Worm (Caenorhabditis elegans) whole organism, L3 larva: ENCODE measurements around the gene sri-30.
A peak's percentile ranks its signal among the peaks of the same experiment; 100 is the strongest.
"Not testable (repeated sequence)": the region's sequence is repeated elsewhere in the genome, so short reads cannot be mapped to it uniquely, and the experiment has no call there.

ENCODE experiments used
- R02D3.7 ChIP-seq: fragments of 150-350 bp; optimal IDR thresholded peaks from 2 replicates; lab custom pipeline; 2014; ENCODE audit warnings: missing biosample characterization, missing genetic modification characterization
- aly-2 ChIP-seq: fragments of 150-350 bp; optimal IDR thresholded peaks from 2 replicates; lab custom pipeline; 2014; ENCODE audit warnings: missing biosample characterization, missing genetic modification characterization
- ama-1 ChIP-seq: fragments of 150-350 bp; optimal IDR thresholded peaks from 2 replicates; lab custom pipeline; 2018
- ceh-9 ChIP-seq: sonication (generic microtip); optimal IDR thresholded peaks from 2 replicates; lab custom pipeline; 2018; ENCODE audit warnings: missing biosample characterization, missing genetic modification characterization
- daf-12 ChIP-seq: fragments of 150-350 bp; optimal IDR thresholded peaks from 2 replicates; lab custom pipeline; 2014; ENCODE audit warnings: missing biosample characterization, missing genetic modification reagents, missing genetic modification characterization
- egl-5 ChIP-seq: fragments of 150-350 bp; optimal IDR thresholded peaks from 2 replicates; lab custom pipeline; 2017; ENCODE audit warnings: missing biosample characterization, missing genetic modification reagents, missing genetic modification characterization, inconsistent platforms
- elt-1 ChIP-seq: fragments of 150-350 bp; optimal IDR thresholded peaks from 2 replicates; lab custom pipeline; 2014; ENCODE audit warnings: missing biosample characterization, missing genetic modification characterization
- elt-2 ChIP-seq: sonication (generic microtip); optimal IDR thresholded peaks from 2 replicates; lab custom pipeline; 2016; ENCODE audit warnings: missing genetic modification reagents, mild to moderate bottlenecking, missing genetic modification characterization, missing compliant biosample characterization
- elt-3 ChIP-seq, 3 experiments: fragments of 150-350 bp in 1 of 3; sonication (generic microtip) in 2 of 3; optimal IDR thresholded peaks; 2 replicates in 2 of 3; 4 replicates in 1 of 3; lab custom pipeline; 2014 to 2017; ENCODE audit warnings: missing biosample characterization in 3 of 3, missing genetic modification characterization in 3 of 3
- eor-1 ChIP-seq, 2 experiments: fragments of 150-350 bp; optimal IDR thresholded peaks; 2 replicates each; lab custom pipeline; 2014 to 2018; ENCODE audit warnings: missing biosample characterization in 2 of 2, missing genetic modification characterization in 2 of 2
- fkh-10 ChIP-seq: sonication (generic microtip); optimal IDR thresholded peaks from 2 replicates; lab custom pipeline; 2017; ENCODE audit warnings: missing biosample characterization, missing genetic modification reagents, missing genetic modification characterization
- fkh-2 ChIP-seq: fragments of 150-350 bp; optimal IDR thresholded peaks from 2 replicates; lab custom pipeline; 2014; ENCODE audit warnings: missing biosample characterization, missing genetic modification reagents, missing genetic modification characterization
- hmg-11 ChIP-seq: sonication (generic microtip); optimal IDR thresholded peaks from 2 replicates; lab custom pipeline; 2016; ENCODE audit warnings: missing genetic modification characterization, missing compliant biosample characterization
- lin-15B ChIP-seq: fragments of 150-350 bp; optimal IDR thresholded peaks from 2 replicates; lab custom pipeline; 2014; ENCODE audit warnings: missing biosample characterization, missing genetic modification characterization
- lin-39 ChIP-seq: fragments of 150-350 bp; optimal IDR thresholded peaks from 2 replicates; lab custom pipeline; 2018; ENCODE audit warnings: missing biosample characterization, missing genetic modification reagents, missing genetic modification characterization
- mml-1 ChIP-seq: fragments of 150-350 bp; sonication (generic microtip); optimal IDR thresholded peaks from 3 replicates; lab custom pipeline; 2014; ENCODE audit warnings: missing biosample characterization, missing genetic modification characterization
- nhr-11 ChIP-seq: fragments of 150-350 bp; optimal IDR thresholded peaks from 2 replicates; lab custom pipeline; 2014; ENCODE audit warnings: missing biosample characterization, missing genetic modification characterization
- nhr-12 ChIP-seq: fragments of 150-350 bp; optimal IDR thresholded peaks from 2 replicates; lab custom pipeline; 2014; ENCODE audit warnings: missing biosample characterization, missing genetic modification characterization
- nhr-23 ChIP-seq: fragments of 150-350 bp; optimal IDR thresholded peaks from 2 replicates; lab custom pipeline; 2014; ENCODE audit warnings: missing biosample characterization, missing genetic modification reagents, missing genetic modification characterization
- nhr-237 ChIP-seq: fragments of 150-350 bp; optimal IDR thresholded peaks from 2 replicates; lab custom pipeline; 2014; ENCODE audit warnings: missing biosample characterization, missing genetic modification characterization
- nhr-25 ChIP-seq: sonication (generic microtip); optimal IDR thresholded peaks from 2 replicates; lab custom pipeline; 2017; ENCODE audit warnings: missing biosample characterization, missing genetic modification characterization
- nhr-28 ChIP-seq: fragments of 150-350 bp; optimal IDR thresholded peaks from 2 replicates; lab custom pipeline; 2014; ENCODE audit warnings: missing biosample characterization, missing genetic modification characterization
- nhr-43 ChIP-seq: sonication (generic microtip); optimal IDR thresholded peaks from 2 replicates; lab custom pipeline; 2016; ENCODE audit warnings: mild to moderate bottlenecking, missing genetic modification characterization, missing compliant biosample characterization; ENCODE audit not compliant: poor library complexity, severe bottlenecking
- nhr-67 ChIP-seq: fragments of 150-350 bp; optimal IDR thresholded peaks from 2 replicates; lab custom pipeline; 2014; ENCODE audit warnings: missing biosample characterization, missing genetic modification characterization
- nhr-77 ChIP-seq: fragments of 150-350 bp; optimal IDR thresholded peaks from 2 replicates; lab custom pipeline; 2014; ENCODE audit warnings: missing biosample characterization, missing genetic modification characterization
- pha-4 ChIP-seq: fragments of 150-350 bp; optimal IDR thresholded peaks from 2 replicates; lab custom pipeline; 2014; ENCODE audit warnings: missing biosample characterization, missing genetic modification reagents, missing genetic modification characterization
- sea-2 ChIP-seq: fragments of 150-350 bp; sonication (generic microtip); optimal IDR thresholded peaks from 4 replicates; lab custom pipeline; 2014; ENCODE audit warnings: missing biosample characterization, missing genetic modification reagents, missing genetic modification characterization
- skn-1 ChIP-seq: fragments of 150-350 bp; optimal IDR thresholded peaks from 2 replicates; lab custom pipeline; 2014; ENCODE audit warnings: missing biosample characterization, missing genetic modification characterization
- unc-39 ChIP-seq: sonication (generic microtip); optimal IDR thresholded peaks from 4 replicates; lab custom pipeline; 2017; ENCODE audit warnings: missing biosample characterization, missing genetic modification characterization
- unc-62 ChIP-seq: fragments of 150-350 bp; sonication (generic microtip); optimal IDR thresholded peaks from 4 replicates; lab custom pipeline; 2014; ENCODE audit warnings: missing biosample characterization, missing genetic modification reagents, missing genetic modification characterization
- zag-1 ChIP-seq: fragments of 150-350 bp; optimal IDR thresholded peaks from 2 replicates; lab custom pipeline; 2014; ENCODE audit warnings: missing biosample characterization, missing genetic modification characterization
- ztf-11 ChIP-seq: fragments of 150-350 bp; optimal IDR thresholded peaks from 2 replicates; lab custom pipeline; 2014; ENCODE audit warnings: missing biosample characterization, missing genetic modification characterization
- ztf-4 ChIP-seq: fragments of 150-350 bp; optimal IDR thresholded peaks from 2 replicates; lab custom pipeline; 2014; ENCODE audit warnings: missing biosample characterization, missing genetic modification characterization

sri-30 gene

DNA sequence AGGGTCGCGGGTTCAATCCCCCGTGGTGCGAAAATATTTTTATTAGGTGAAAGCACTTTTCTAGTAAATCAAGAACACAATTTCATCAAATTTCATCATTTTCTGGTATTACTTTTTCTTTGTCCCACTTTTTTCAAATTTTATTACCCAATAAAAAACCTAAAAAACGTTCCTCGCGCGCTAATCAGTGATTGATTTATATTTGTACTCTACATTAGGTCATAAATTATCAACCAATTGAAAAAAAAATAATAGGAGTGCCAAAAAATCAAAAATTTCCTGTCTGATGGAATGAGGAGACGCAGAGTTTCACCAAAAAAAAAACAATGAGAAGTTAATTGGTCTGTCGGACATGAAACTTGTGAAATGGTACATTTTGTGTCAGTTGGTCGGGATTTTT lies 21.3 kb upstream of the sri-30 start:
- TF ChIP-seq nhr-43 (tag; lab: Kevin White, UChicago), result no peak

DNA sequence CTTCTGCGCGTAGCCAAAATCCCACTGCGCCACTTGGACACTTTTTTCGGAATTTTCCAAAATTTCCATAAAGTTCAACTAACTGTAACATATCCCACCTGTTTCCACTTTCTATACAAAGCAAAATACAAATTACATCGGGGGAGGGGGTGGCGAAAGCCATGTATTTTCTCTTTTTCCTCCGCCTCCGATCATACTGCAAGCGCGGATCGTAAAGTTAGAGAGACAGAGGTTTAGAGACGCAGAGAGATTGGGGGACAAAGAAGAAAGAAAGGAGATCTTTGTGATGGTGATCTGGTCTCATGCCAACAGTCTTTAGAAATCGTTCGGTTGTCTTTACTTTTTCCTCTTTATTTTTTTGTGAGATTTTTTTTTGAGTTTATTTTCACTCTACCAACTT lies 17.7 kb upstream of the sri-30 start:
- no peak for TF ChIP-seq nhr-12
- no peak for TF ChIP-seq sea-2 (GFP tag; lab: Kevin White, UChicago)
- no peak for TF ChIP-seq unc-62
- TF ChIP-seq eor-1 (tag; optimal IDR thresholded peaks at IDR 0.05; lab: Kevin White, UChicago), result no peak
- no peak for TF ChIP-seq ceh-9 (tag; lab: Kevin White, UChicago)
- TF ChIP-seq nhr-25 (tag; lab: Kevin White, UChicago), result peak; percentile 43
- TF ChIP-seq skn-1, result no peak

- TF ChIP-seq nhr-28 (tag; lab: Kevin White, UChicago), result no peak
- TF ChIP-seq nhr-12, result no peak
- no peak for TF ChIP-seq nhr-25 (tag; lab: Kevin White, UChicago)
- TF ChIP-seq nhr-67, result no peak
- no peak for TF ChIP-seq unc-62
- TF ChIP-seq elt-1 (tag; lab: Kevin White, UChicago), result no peak
- no peak for TF ChIP-seq fkh-2 (tag; lab: Kevin White, UChicago)
- TF ChIP-seq pha-4 (tag; lab: Kevin White, UChicago), result no peak
Measured at ce11 chrII:3030416-3030815, 15.6 kb upstream of the sri-30 start.

- not testable (repeated sequence) for TF ChIP-seq lin-39, hmg-11, R02D3.7 (tag; lab: Kevin White, UChicago)
Measured at ce11 chrII:3032480-3032879, 13.5 kb upstream of the sri-30 start, which contains the start of gene B0454.6. TSS of gene B0454.6 (plus strand) at chrII:3032780.

DNA sequence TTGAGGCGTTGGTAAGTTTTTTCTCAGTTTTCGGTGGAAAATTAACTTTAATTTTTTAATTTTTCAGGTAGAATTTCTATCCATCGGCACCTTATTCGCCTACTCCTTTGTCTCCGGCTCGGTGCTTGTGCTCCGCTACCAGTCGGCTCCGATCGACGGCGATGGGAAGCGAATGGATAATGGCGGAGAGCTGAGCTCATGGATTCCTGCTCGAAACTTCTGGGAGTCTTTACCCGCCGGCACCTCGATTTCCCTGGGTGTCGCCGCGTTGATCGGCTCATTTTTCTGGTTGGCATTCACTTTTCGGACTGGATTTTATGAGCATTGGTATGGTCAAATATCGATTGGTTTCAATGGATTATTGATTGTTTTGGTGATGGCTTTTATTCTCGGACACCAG lies 11.1 kb upstream of the sri-30 start:
- TF ChIP-seq pha-4 (tag; lab: Kevin White, UChicago) (no peak), elt-1 (tag; lab: Kevin White, UChicago) (no peak), elt-3 (tag; optimal IDR thresholded peaks at IDR 0.05; lab: Kevin White, UChicago) (no peak), nhr-43 (tag; lab: Kevin White, UChicago) (no peak), zag-1 (tag; lab: Kevin White, UChicago) (no peak), lin-15B (tag; lab: Kevin White, UChicago) (no peak)
- TF ChIP-seq, all 47 proteins: peak for 0

ce11 chrII:3036344-3036743 lies 9.6 kb upstream of the sri-30 start:
- TF ChIP-seq skn-1, result no peak
- TF ChIP-seq daf-12 (tag; lab: Kevin White, UChicago), result no peak
- TF ChIP-seq nhr-25 (tag; lab: Kevin White, UChicago), result no peak
- TF ChIP-seq mml-1 (tag; lab: Kevin White, UChicago), result no peak
- no peak for TF ChIP-seq ama-1 (lab: Kevin White, UChicago)
- TF ChIP-seq fkh-2 (tag; lab: Kevin White, UChicago), result no peak
- no peak for TF ChIP-seq elt-2
- no peak for TF ChIP-seq unc-39 (tag; lab: Kevin White, UChicago)
- no peak for TF ChIP-seq ztf-11 (tag; lab: Kevin White, UChicago)
- TF ChIP-seq nhr-23 (tag; lab: Kevin White, UChicago), result no peak
- no peak for TF ChIP-seq nhr-43 (tag; lab: Kevin White, UChicago)
- no peak for TF ChIP-seq nhr-12

DNA sequence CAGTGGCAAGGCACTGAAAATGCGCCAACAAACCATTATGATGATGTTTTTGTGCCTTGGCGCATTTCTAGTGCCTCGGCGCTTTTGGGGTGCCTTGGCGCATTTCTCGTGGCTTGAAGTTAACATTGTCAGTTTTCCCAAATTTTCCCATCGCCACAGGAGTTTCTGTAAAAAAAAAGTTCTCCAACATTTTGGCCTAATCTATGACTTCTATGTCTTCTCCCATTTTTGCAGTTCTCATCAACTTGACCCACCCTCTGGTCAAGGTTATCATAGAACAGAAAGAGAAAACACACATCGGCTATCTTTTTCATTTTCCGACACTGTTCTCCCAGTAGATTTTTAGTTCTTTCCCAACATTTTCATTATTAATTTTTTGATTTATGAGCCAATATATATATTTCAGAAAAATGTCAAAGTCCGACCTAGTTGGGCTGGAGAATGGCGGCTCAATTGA lies 7.5 kb upstream of the sri-30 start, which contains the start of the genes B0454.26 and B0454.5:
Gene B0454.26, minus strand, starts transcription at position 101 of the 457 bp plus-strand sequence.
Gene B0454.5, plus strand, starts transcription at position 407 of the 457 bp plus-strand sequence.
- TF ChIP-seq elt-2, result no peak
- no peak for TF ChIP-seq R02D3.7 (tag; lab: Kevin White, UChicago)
- no peak for TF ChIP-seq aly-2 (tag; lab: Kevin White, UChicago)
- no peak for TF ChIP-seq fkh-2 (tag; lab: Kevin White, UChicago)
- no peak for TF ChIP-seq elt-3 (tag; optimal IDR thresholded peaks at IDR 0.05; lab: Kevin White, UChicago)
- no peak for TF ChIP-seq nhr-77 (tag; lab: Kevin White, UChicago)
- TF ChIP-seq nhr-12, result no peak
- no peak for TF ChIP-seq ztf-4
- TF ChIP-seq ama-1 (lab: Kevin White, UChicago), result no peak
- TF ChIP-seq fkh-10 (GFP tag; lab: Kevin White, UChicago), result no peak
- TF ChIP-seq elt-1 (tag; lab: Kevin White, UChicago), result no peak
- no peak for TF ChIP-seq nhr-11 (tag; lab: Kevin White, UChicago)
- TF ChIP-seq nhr-67, result no peak
- TF ChIP-seq ztf-11 (tag; lab: Kevin White, UChicago), result no peak
- TF ChIP-seq egl-5, result no peak
- no peak for TF ChIP-seq nhr-237 (tag; lab: Kevin White, UChicago)
- TF ChIP-seq hmg-11 (tag; lab: Kevin White, UChicago), result no peak
- no peak for TF ChIP-seq mml-1 (tag; lab: Kevin White, UChicago)
- no peak for TF ChIP-seq daf-12 (tag; lab: Kevin White, UChicago)
